Worm (Caenorhabditis elegans): ENCODE data around the gene dim-1.
A peak's percentile ranks its signal among the peaks of the same experiment; 100 is the strongest.

Gene dim-1

ce11 chrX:8074527-8074926 is 16.5 kb upstream of the dim-1 start:
- TF ChIP-seq bed-2 (GFP tag; IDR thresholded peaks at IDR 0.05) (no peak), let-607 (tag; optimal IDR thresholded peaks at IDR 0.05) (no peak), nhr-80 (tag; optimal IDR thresholded peaks at IDR 0.05) (peak; percentile 80), ets-4 (GFP tag; optimal IDR thresholded peaks at IDR 0.05) (no peak), dpff-1 (tag; optimal IDR thresholded peaks at IDR 0.05) (no peak), F39B2.1 (GFP tag; IDR thresholded peaks at IDR 0.05) (no peak)

- TF ChIP-seq cebp-1 (GFP tag; IDR thresholded peaks at IDR 0.05) (peak; percentile 97), cebp-1 (tag; optimal IDR thresholded peaks at IDR 0.05) (peak; percentile 98), nhr-80 (tag; optimal IDR thresholded peaks at IDR 0.05) (peak; percentile 82), pha-4 (tag; optimal IDR thresholded peaks at IDR 0.05) (peak; percentile 90), attf-5 (GFP tag; optimal IDR thresholded peaks at IDR 0.05) (peak; percentile 36), tbp1 (GFP tag; optimal IDR thresholded peaks at IDR 0.05) (no peak), ztf-22 (GFP tag; optimal IDR thresholded peaks at IDR 0.05) (peak; percentile 37)
These were observed 11.3 kb upstream of the dim-1 start, which contains the start of gene C18A11.1 for ce11 chrX:8069293-8069692. C18A11.1 (plus strand) TSS chrX:8069328.

- no peak for TF ChIP-seq dpl-1 (GFP tag; optimal IDR thresholded peaks at IDR 0.05)
- no peak for TF ChIP-seq ztf-18 (tag; optimal IDR thresholded peaks at IDR 0.05)
- TF ChIP-seq snpc-4 (GFP tag; optimal IDR thresholded peaks at IDR 0.05), result no peak
- TF ChIP-seq snpc-4 (tag; optimal IDR thresholded peaks at IDR 0.05), result no peak
- no peak for TF ChIP-seq zfh-2 (GFP tag; conservative IDR thresholded peaks at IDR 0.05)
- no peak for TF ChIP-seq K12H6.12 (tag; optimal IDR thresholded peaks at IDR 0.05)
- TF ChIP-seq gei-17 (GFP tag; optimal IDR thresholded peaks at IDR 0.05), result no peak
- no peak for TF ChIP-seq lir-1 (GFP tag; conservative IDR thresholded peaks at IDR 0.05)
- no peak for TF ChIP-seq pbrm-1 (GFP tag; IDR thresholded peaks at IDR 0.05)
- no peak for TF ChIP-seq B0261.1 (tag; optimal IDR thresholded peaks at IDR 0.05)
- no peak for TF ChIP-seq egrh-3 (GFP tag; IDR thresholded peaks at IDR 0.05)
- no peak for TF ChIP-seq pha-4 (tag; optimal IDR thresholded peaks at IDR 0.05)
- TF ChIP-seq lin-40 (tag; optimal IDR thresholded peaks at IDR 0.05), result no peak
These were observed 9.2 kb upstream of the dim-1 start, which contains the start of gene C18A11.2 for ce11 chrX:8067268-8067667. C18A11.2 (plus strand) TSS chrX:8067568.

DNA sequence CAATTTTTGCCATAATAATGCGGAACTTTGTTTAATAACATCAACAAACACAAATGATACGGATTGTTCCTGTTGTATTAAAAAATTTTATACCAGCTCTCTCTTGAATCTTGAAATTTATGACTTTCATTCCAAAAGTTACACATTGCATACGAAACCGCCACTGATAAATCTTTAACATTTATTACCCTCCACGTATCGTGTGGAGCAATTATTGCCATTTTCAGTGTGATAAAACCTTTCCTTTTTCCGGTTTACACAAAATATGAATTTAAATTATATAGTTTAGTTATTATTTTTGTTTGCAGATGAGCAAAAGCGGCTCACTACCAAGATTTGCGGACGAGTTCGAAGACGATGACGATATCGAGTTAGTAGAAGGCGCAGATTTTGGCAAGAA is 2.8 kb upstream of the dim-1 start, which contains the start of gene C18A11.3:
Gene C18A11.3, plus strand, starts transcription at position 301 of the 400 bp plus-strand sequence.
- TF ChIP-seq B0019.2 (GFP tag; conservative IDR thresholded peaks at IDR 0.05) (no peak), pbrm-1 (GFP tag; IDR thresholded peaks at IDR 0.05) (no peak), akir-1 (GFP tag; optimal IDR thresholded peaks at IDR 0.05) (no peak), rcor-1 (GFP tag; IDR thresholded peaks at IDR 0.05) (no peak), him-1 (tag; optimal IDR thresholded peaks at IDR 0.05) (no peak), D2030.7 (GFP tag; IDR thresholded peaks at IDR 0.05) (no peak), snpc-1.3 (tag; optimal IDR thresholded peaks at IDR 0.05; ENCODE audit: insufficient read depth) (no peak)

- TF ChIP-seq lin-40 (tag; optimal IDR thresholded peaks at IDR 0.05), result no peak
- TF ChIP-seq him-1 (tag; optimal IDR thresholded peaks at IDR 0.05), result no peak
These were observed 2.0 kb upstream of the dim-1 start for ce11 chrX:8059999-8060398.

DNA sequence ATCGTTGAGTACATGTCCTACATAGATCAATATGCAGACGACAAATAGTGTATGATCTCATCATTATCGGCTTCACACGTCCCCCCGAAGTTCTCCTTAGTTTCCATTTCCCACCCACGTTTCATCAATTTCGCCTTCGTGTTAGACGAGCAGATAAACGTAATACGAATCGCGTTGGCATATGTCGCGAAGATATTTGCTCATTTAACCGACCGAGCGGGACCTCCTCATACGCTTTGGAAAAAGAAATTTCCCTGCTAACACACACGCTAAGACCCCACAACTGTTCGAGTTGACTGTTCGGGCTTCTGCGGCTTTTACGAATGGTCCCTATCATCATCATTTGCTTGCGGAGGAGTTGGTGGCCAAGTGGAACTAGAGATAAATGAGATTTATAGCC is 3.5 kb downstream of the dim-1 start:
- TF ChIP-seq sea-2 (GFP tag; IDR thresholded peaks at IDR 0.05) (no peak), K11D2.4 (GFP tag; IDR thresholded peaks at IDR 0.05) (no peak), snpc-1.3 (tag; optimal IDR thresholded peaks at IDR 0.05; ENCODE audit: insufficient read depth) (no peak), ets-4 (GFP tag; optimal IDR thresholded peaks at IDR 0.05) (no peak), zfh-2 (GFP tag; conservative IDR thresholded peaks at IDR 0.05) (no peak), hsf-1 (GFP tag; IDR thresholded peaks at IDR 0.05) (no peak), hlh-12 (tag; optimal IDR thresholded peaks at IDR 0.05) (no peak), mes-4 (tag; optimal IDR thresholded peaks at IDR 0.05) (no peak), pha-4 (tag; optimal IDR thresholded peaks at IDR 0.05) (no peak), rec-8 (tag; optimal IDR thresholded peaks at IDR 0.05) (no peak), ztf-3 (GFP tag; optimal IDR thresholded peaks at IDR 0.05) (no peak), mxl-1 (tag; optimal IDR thresholded peaks at IDR 0.05) (no peak), ceh-100 (GFP tag; IDR thresholded peaks at IDR 0.05) (no peak), T07F8.4 (tag; optimal IDR thresholded peaks at IDR 0.05) (no peak), lag-1 (GFP tag; IDR thresholded peaks at IDR 0.05) (no peak)
